Worm (Caenorhabditis elegans) whole organism, early embryonic: Measurements from ENCODE around the gene T04A11.4.
"Not testable (repeated sequence)": the region's sequence is repeated elsewhere in the genome, so short reads cannot be mapped to it uniquely, and the experiment has no call there.

ENCODE experiments used
- B0310.2 ChIP-seq: sonication (generic microtip); optimal IDR thresholded peaks from 2 replicates; lab custom pipeline; 2016; ENCODE audit warnings: mild to moderate bottlenecking, missing genetic modification characterization, missing compliant biosample characterization
- F13C5.2 ChIP-seq: sonication (generic microtip); optimal IDR thresholded peaks from 2 replicates; lab custom pipeline; 2017; ENCODE audit warnings: mild to moderate bottlenecking, missing genetic modification characterization, inconsistent platforms, missing compliant biosample characterization
- aly-1 ChIP-seq: sonication (generic microtip); optimal IDR thresholded peaks from 2 replicates; lab custom pipeline; 2016; ENCODE audit warnings: missing genetic modification characterization, missing compliant biosample characterization
- ama-1 ChIP-seq: fragments of 150-350 bp; optimal IDR thresholded peaks from 2 replicates; lab custom pipeline; 2014
- ceh-13 ChIP-seq: fragments of 200-800 bp; sonication (Bioruptor generic); optimal IDR thresholded peaks from 2 replicates; lab custom pipeline; 2018; ENCODE audit warnings: mild to moderate bottlenecking, missing genetic modification characterization, missing compliant biosample characterization
- ceh-36 ChIP-seq: sonication (generic microtip); optimal IDR thresholded peaks from 2 replicates; lab custom pipeline; 2016; ENCODE audit warnings: missing genetic modification characterization, inconsistent platforms, missing compliant biosample characterization
- ets-7 ChIP-seq: sonication (generic microtip); optimal IDR thresholded peaks from 2 replicates; lab custom pipeline; 2016; ENCODE audit warnings: missing genotype, missing genetic modification characterization, missing compliant biosample characterization
- flt-1 ChIP-seq: fragments of 200-800 bp; sonication (Bioruptor generic); IDR thresholded peaks from 2 replicates; pipeline ENCODE4 v1.3.6; 2022; ENCODE audit warnings: missing genetic modification characterization, missing compliant biosample characterization
- hmbx-1 ChIP-seq: sonication (generic microtip); optimal IDR thresholded peaks from 2 replicates; lab custom pipeline; 2016; ENCODE audit warnings: mild to moderate bottlenecking, missing genetic modification characterization, missing compliant biosample characterization
- hmg-4 ChIP-seq: fragments of 200-800 bp; sonication (Bioruptor generic); optimal IDR thresholded peaks from 2 replicates; lab custom pipeline; 2018; ENCODE audit warnings: mild to moderate bottlenecking, missing genetic modification characterization, missing compliant biosample characterization
- hnd-1 ChIP-seq: sonication (generic microtip); optimal IDR thresholded peaks from 2 replicates; lab custom pipeline; 2016; ENCODE audit warnings: missing genetic modification characterization, missing compliant biosample characterization
- pes-1 ChIP-seq: fragments of 200-800 bp; sonication (Bioruptor generic); IDR thresholded peaks from 2 replicates; pipeline ENCODE4 v1.3.6; 2022; ENCODE audit warnings: missing genetic modification reagents, missing genetic modification characterization, missing compliant biosample characterization
- scrt-1 ChIP-seq: fragments of 200-800 bp; sonication (Bioruptor generic); IDR thresholded peaks from 2 replicates; pipeline ENCODE4 v1.3.6; 2022; ENCODE audit warnings: missing genetic modification characterization, missing compliant biosample characterization
- sea-1 ChIP-seq: fragments of 200-800 bp; sonication (Bioruptor generic); conservative IDR thresholded peaks from 2 replicates; pipeline ENCODE4 v1.3.6; 2022; ENCODE audit warnings: missing genetic modification characterization, missing compliant biosample characterization
- tbx-11 ChIP-seq: fragments of 200-800 bp; sonication (Bioruptor generic); IDR thresholded peaks from 2 replicates; pipeline ENCODE4 v1.3.6; 2022; ENCODE audit warnings: missing genetic modification characterization, missing compliant biosample characterization
- tbx-37 ChIP-seq: fragments of 200-800 bp; sonication (Bioruptor generic); conservative IDR thresholded peaks from 2 replicates; pipeline ENCODE4 v1.3.6; 2022; ENCODE audit warnings: missing genetic modification reagents, missing genetic modification characterization, missing compliant biosample characterization
- tra-4 ChIP-seq: sonication (generic microtip); optimal IDR thresholded peaks from 2 replicates; lab custom pipeline; 2017; ENCODE audit warnings: missing genetic modification characterization, missing compliant biosample characterization

Gene T04A11.4

DNA sequence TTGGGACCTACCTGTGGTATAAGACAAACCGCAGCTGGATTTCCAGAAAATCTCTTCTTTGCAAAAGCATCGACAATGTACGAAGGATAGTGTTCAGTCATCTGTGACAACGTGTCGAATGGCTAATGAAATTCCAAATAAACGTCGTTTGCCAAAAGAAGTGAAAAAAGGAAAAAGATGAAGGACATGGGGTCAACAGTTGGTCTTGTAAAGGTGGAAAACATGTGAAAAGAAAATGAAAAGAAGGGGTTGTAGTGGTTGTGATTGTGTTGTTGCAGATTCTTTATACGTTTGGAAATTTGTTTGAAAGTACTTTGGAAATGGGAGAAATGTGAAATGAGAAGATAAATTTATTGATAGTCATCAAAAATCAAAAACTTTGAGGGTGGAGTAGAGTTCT, at the start of gene T04A11.4:
Gene T04A11.4, minus strand, starts transcription at position 101 of the 400 bp plus-strand sequence.
- not testable (repeated sequence) for TF ChIP-seq tbx-11; hmg-4 (GFP tag; lab: Kevin White, UChicago); ceh-13

DNA sequence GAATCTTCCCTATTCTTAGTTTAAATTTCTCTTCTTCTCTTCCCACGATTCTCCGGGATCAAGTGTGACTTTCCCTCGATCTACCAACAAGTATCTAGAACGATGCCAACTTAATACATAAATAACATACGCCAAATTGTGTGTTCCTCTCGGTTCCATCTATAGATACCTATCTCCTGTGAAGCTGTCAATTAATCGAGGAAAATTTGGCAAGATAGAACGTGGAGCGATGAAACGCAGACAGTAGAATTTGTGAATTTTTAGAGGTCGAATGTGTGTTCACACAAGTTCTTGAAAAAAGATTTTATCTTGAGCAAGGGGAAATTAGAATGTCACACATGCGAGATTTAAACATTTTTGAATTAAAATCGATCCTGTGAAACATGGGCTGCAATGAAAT, 47.1 kb upstream of the T04A11.4 start:
- TF ChIP-seq hnd-1 (tag; lab: Kevin White, UChicago) (no peak), ceh-13 (no peak), B0310.2 (tag; lab: Kevin White, UChicago) (no peak), hmg-4 (GFP tag; lab: Kevin White, UChicago) (no peak), ceh-36 (tag; lab: Kevin White, UChicago) (no peak), tbx-37 (no peak), hmbx-1 (tag; lab: Kevin White, UChicago) (no peak), F13C5.2 (tag; lab: Kevin White, UChicago) (no peak), tra-4 (tag; lab: Kevin White, UChicago) (no peak), tbx-11 (no peak), aly-1 (tag; lab: Kevin White, UChicago) (no peak), sea-1 (no peak)

DNA sequence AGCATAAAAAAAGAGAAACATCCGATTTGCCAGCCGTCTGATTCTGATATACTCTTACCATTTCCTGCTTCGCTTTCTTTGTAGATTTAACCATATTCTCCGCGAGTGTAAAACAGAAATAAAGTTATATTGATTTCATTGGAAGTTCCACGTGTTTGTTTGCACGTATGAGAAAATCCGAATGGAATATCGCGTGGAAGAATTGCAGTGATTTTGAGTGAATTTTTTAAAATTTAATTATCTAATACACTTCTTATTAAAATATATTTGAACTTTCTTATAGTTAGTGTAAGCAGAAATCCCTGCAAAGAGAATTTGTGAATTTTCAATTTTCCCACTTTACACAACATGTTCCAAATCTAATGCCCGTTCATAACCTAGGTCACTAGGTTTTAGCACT, 46.7 kb upstream of the T04A11.4 start, which contains the start of gene F53B2.5:
Gene F53B2.5, minus strand, starts transcription at position 101 of the 400 bp plus-strand sequence.
- TF ChIP-seq tra-4 (tag; lab: Kevin White, UChicago) (no peak), ceh-36 (tag; lab: Kevin White, UChicago) (no peak), F13C5.2 (tag; lab: Kevin White, UChicago) (no peak), sea-1 (no peak), ama-1 (lab: Kevin White, UChicago) (no peak), hmg-4 (GFP tag; lab: Kevin White, UChicago) (no peak), scrt-1 (GFP tag; lab: Robert Waterston, UW) (no peak), ets-7 (tag; lab: Kevin White, UChicago) (no peak), tbx-37 (no peak), tbx-11 (no peak), pes-1 (GFP tag; lab: Robert Waterston, UW) (no peak), flt-1 (GFP tag; lab: Robert Waterston, UW) (no peak)

DNA sequence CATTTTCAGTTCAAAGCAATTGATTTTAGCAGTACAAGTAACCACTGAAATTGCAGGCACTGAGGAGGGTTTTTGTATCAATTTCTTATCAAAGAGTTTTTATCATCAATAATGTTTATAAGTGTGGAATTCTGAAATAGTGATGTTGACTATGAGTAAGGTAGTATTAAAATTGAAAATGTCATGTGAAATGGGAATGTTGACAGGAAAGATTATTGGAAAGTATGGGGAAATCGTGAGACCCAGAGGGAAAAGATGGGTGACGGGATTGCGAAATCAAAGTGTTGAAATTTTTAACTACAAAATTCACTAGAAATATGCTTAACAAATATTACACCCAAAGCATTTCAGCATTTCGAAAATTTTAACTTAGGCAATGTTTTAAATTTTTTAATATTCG, 42.8 kb upstream of the T04A11.4 start, which contains the start of gene F53B2.8:
Gene F53B2.8, minus strand, starts transcription at position 180 of the 400 bp plus-strand sequence.
- TF ChIP-seq ceh-13 (no peak), flt-1 (GFP tag; lab: Robert Waterston, UW) (no peak), hmg-4 (GFP tag; lab: Kevin White, UChicago) (no peak), F13C5.2 (tag; lab: Kevin White, UChicago) (no peak), tbx-11 (no peak), B0310.2 (tag; lab: Kevin White, UChicago) (no peak), ama-1 (lab: Kevin White, UChicago) (no peak), aly-1 (tag; lab: Kevin White, UChicago) (no peak), tra-4 (tag; lab: Kevin White, UChicago) (no peak), ets-7 (tag; lab: Kevin White, UChicago) (no peak), pes-1 (GFP tag; lab: Robert Waterston, UW) (no peak), scrt-1 (GFP tag; lab: Robert Waterston, UW) (no peak), hnd-1 (tag; lab: Kevin White, UChicago) (no peak), sea-1 (no peak), tbx-37 (no peak)

DNA sequence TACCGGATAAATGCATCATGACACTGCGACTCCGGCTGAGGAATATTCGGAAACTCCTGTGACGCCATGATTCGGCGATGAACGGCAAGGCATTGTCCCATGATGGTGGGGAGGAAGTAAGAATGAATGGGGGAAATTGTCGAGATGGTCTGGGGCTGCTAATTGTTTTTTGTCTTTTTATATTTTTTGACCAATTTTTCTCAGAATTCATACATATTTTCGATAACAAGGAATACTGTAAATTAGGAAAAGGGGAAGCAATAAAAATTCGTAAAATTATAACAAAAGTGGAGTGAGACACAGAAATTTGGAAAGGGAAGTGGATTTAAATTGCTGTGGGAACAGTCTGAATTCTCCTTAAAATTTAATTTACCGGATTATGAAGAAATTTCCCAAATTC, 41.0 kb upstream of the T04A11.4 start, which contains the start of gene eak-4:
Gene eak-4, minus strand, starts transcription at position 101 of the 400 bp plus-strand sequence.
- TF ChIP-seq hmg-4 (GFP tag; lab: Kevin White, UChicago) (no peak), ets-7 (tag; lab: Kevin White, UChicago) (no peak), pes-1 (GFP tag; lab: Robert Waterston, UW) (no peak), aly-1 (tag; lab: Kevin White, UChicago) (no peak), hmbx-1 (tag; lab: Kevin White, UChicago) (no peak), flt-1 (GFP tag; lab: Robert Waterston, UW) (no peak), tbx-37 (no peak), tbx-11 (no peak)

DNA sequence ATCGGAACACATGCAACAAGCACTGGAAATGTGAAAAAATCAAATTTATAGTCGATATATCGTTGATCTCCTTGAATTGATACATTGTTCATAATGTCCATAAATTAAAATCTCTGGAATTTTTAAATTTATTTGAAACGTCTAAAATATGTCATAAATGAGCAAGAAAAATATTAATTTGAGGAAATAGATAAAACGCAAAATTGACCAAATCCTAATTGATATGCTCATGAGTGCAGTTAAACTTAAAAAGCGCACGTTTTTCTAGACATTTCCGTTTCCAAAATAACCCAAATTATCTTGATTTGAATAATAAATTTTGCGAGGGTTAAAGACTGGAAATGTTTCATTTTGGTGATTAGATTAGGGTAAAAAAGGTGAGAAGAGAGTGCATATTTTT, 38.1 kb upstream of the T04A11.4 start, which contains the start of gene sru-13:
Gene sru-13, minus strand, starts transcription at position 101 of the 400 bp plus-strand sequence.
- TF ChIP-seq B0310.2 (tag; lab: Kevin White, UChicago) (no peak), ets-7 (tag; lab: Kevin White, UChicago) (no peak), pes-1 (GFP tag; lab: Robert Waterston, UW) (no peak), tbx-37 (no peak), tra-4 (tag; lab: Kevin White, UChicago) (no peak), sea-1 (no peak), scrt-1 (GFP tag; lab: Robert Waterston, UW) (no peak), ama-1 (lab: Kevin White, UChicago) (no peak), hmg-4 (GFP tag; lab: Kevin White, UChicago) (no peak), ceh-36 (tag; lab: Kevin White, UChicago) (no peak), hmbx-1 (tag; lab: Kevin White, UChicago) (no peak), ceh-13 (no peak), hnd-1 (tag; lab: Kevin White, UChicago) (no peak), F13C5.2 (tag; lab: Kevin White, UChicago) (no peak), tbx-11 (no peak), aly-1 (tag; lab: Kevin White, UChicago) (no peak), flt-1 (GFP tag; lab: Robert Waterston, UW) (no peak)

DNA sequence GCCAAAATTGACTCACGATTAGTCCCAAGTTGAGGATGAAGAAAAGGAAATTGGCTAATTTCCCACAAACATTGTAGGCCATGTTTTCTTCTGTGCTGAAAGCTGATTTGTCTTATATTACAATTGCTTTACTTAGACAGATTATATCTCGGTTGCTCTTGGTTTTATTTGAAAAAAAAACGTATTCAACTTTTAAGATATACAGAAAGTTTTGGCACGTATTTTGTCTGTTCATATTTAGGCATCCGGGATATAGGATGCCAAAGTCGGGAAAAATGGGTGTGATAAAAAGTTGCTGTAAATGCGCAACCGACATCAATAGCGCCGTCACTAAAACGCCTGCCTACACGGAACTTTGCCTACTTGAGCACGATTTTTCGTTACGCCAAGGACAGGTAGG, 35.8 kb upstream of the T04A11.4 start, which contains the start of gene tsp-4:
Gene tsp-4, minus strand, starts transcription at position 101 of the 400 bp plus-strand sequence.
- TF ChIP-seq aly-1 (tag; lab: Kevin White, UChicago) = no peak
- no peak for TF ChIP-seq B0310.2 (tag; lab: Kevin White, UChicago)
- no peak for TF ChIP-seq sea-1
- no peak for TF ChIP-seq hmg-4 (GFP tag; lab: Kevin White, UChicago)
- TF ChIP-seq tbx-11 = no peak
- no peak for TF ChIP-seq hmbx-1 (tag; lab: Kevin White, UChicago)
- TF ChIP-seq ama-1 (lab: Kevin White, UChicago) = no peak
- no peak for TF ChIP-seq hnd-1 (tag; lab: Kevin White, UChicago)
- no peak for TF ChIP-seq ets-7 (tag; lab: Kevin White, UChicago)
- TF ChIP-seq flt-1 (GFP tag; lab: Robert Waterston, UW) = no peak
- no peak for TF ChIP-seq ceh-36 (tag; lab: Kevin White, UChicago)
- no peak for TF ChIP-seq pes-1 (GFP tag; lab: Robert Waterston, UW)
- TF ChIP-seq tra-4 (tag; lab: Kevin White, UChicago) = no peak
- TF ChIP-seq tbx-37 = no peak
- TF ChIP-seq scrt-1 (GFP tag; lab: Robert Waterston, UW) = no peak
